Worm (Caenorhabditis elegans) whole organism, mixed stage, embryonic: Measurements from ENCODE around the gene F53G2.13.

Source experiments
- M03D4.4 ChIP-seq: sonication (generic microtip); optimal IDR thresholded peaks from 2 replicates; lab custom pipeline; 2017; ENCODE audit warnings: mild to moderate bottlenecking, missing genetic modification characterization, missing compliant biosample characterization
- bed-3 ChIP-seq: fragments of 200-800 bp; sonication (Bioruptor generic); optimal IDR thresholded peaks from 3 replicates; lab custom pipeline; 2018; ENCODE audit warnings: mild to moderate bottlenecking, missing genetic modification characterization, moderate library complexity, missing compliant biosample characterization
- ceh-39 ChIP-seq: fragments of 150-350 bp; optimal IDR thresholded peaks from 2 replicates; lab custom pipeline; 2014; ENCODE audit warnings: missing biosample characterization, missing genetic modification characterization
- ceh-43 ChIP-seq: fragments of 200-800 bp; sonication (Bioruptor generic); optimal IDR thresholded peaks from 2 replicates; lab custom pipeline; 2018; ENCODE audit warnings: mild to moderate bottlenecking, missing genetic modification characterization, moderate library complexity, missing compliant biosample characterization
- ces-1 ChIP-seq: fragments of 150-350 bp; optimal IDR thresholded peaks from 2 replicates; lab custom pipeline; 2014; ENCODE audit warnings: missing biosample characterization, missing genetic modification reagents, missing genetic modification characterization
- cnd-1 ChIP-seq: fragments of 200-800 bp; sonication (Bioruptor generic); optimal IDR thresholded peaks from 2 replicates; lab custom pipeline; 2018; ENCODE audit warnings: mild to moderate bottlenecking, missing genetic modification characterization, missing compliant biosample characterization
- elt-1 ChIP-seq: sonication (generic microtip); optimal IDR thresholded peaks from 2 replicates; lab custom pipeline; 2017; ENCODE audit warnings: missing genetic modification characterization, mild to moderate bottlenecking, missing compliant biosample characterization, antibody characterized with exemption, moderate library complexity, borderline replicate concordance; ENCODE audit not compliant: insufficient read depth
- elt-3 ChIP-seq: fragments of 150-350 bp; optimal IDR thresholded peaks from 2 replicates; lab custom pipeline; 2014; ENCODE audit warnings: missing biosample characterization, missing genetic modification characterization
- flh-1 ChIP-seq: fragments of 200-800 bp; sonication (Bioruptor generic); optimal IDR thresholded peaks from 2 replicates; lab custom pipeline; 2018; ENCODE audit warnings: mild to moderate bottlenecking, missing genetic modification characterization, moderate library complexity, missing compliant biosample characterization
- ham-2 ChIP-seq: fragments of 200-800 bp; sonication (Bioruptor generic); optimal IDR thresholded peaks from 2 replicates; lab custom pipeline; 2018; ENCODE audit warnings: mild to moderate bottlenecking, missing genetic modification characterization, missing compliant biosample characterization
- hlh-1 ChIP-seq: fragments of 150-350 bp; optimal IDR thresholded peaks from 2 replicates; lab custom pipeline; 2014; ENCODE audit warnings: missing biosample characterization, missing genetic modification reagents, missing genetic modification characterization
- lin-32 ChIP-seq: fragments of 200-800 bp; sonication (Bioruptor generic); optimal IDR thresholded peaks from 2 replicates; lab custom pipeline; 2018; ENCODE audit warnings: mild to moderate bottlenecking, missing genetic modification characterization, missing compliant biosample characterization
- mep-1 ChIP-seq: fragments of 150-350 bp; optimal IDR thresholded peaks from 2 replicates; lab custom pipeline; 2017; ENCODE audit warnings: missing biosample characterization, missing genetic modification reagents, missing genetic modification characterization, inconsistent platforms
- mls-2 ChIP-seq: sonication (generic microtip); optimal IDR thresholded peaks from 2 replicates; lab custom pipeline; 2016; ENCODE audit warnings: mild to moderate bottlenecking, missing genetic modification characterization, moderate library complexity, missing compliant biosample characterization
- nhr-12 ChIP-seq: fragments of 150-350 bp; optimal IDR thresholded peaks from 2 replicates; lab custom pipeline; 2014; ENCODE audit warnings: missing biosample characterization, missing genetic modification characterization
- nhr-2 ChIP-seq: fragments of 150-350 bp; optimal IDR thresholded peaks from 2 replicates; lab custom pipeline; 2014; ENCODE audit warnings: missing biosample characterization, missing genetic modification characterization
- nhr-237 ChIP-seq: fragments of 150-350 bp; optimal IDR thresholded peaks from 2 replicates; lab custom pipeline; 2014; ENCODE audit warnings: missing biosample characterization, missing genetic modification characterization
- nhr-28 ChIP-seq: fragments of 150-350 bp; optimal IDR thresholded peaks from 2 replicates; lab custom pipeline; 2014; ENCODE audit warnings: missing biosample characterization, missing genetic modification characterization
- nhr-76 ChIP-seq: sonication (generic microtip); optimal IDR thresholded peaks from 2 replicates; lab custom pipeline; 2017; ENCODE audit warnings: missing biosample characterization, missing genetic modification characterization
- pha-4 ChIP-seq: fragments of 150-350 bp; optimal IDR thresholded peaks from 2 replicates; lab custom pipeline; 2018; ENCODE audit warnings: missing biosample characterization, missing genetic modification reagents, missing genetic modification characterization
- sem-2 ChIP-seq: fragments of 200-800 bp; sonication (Bioruptor generic); optimal IDR thresholded peaks from 2 replicates; lab custom pipeline; 2018; ENCODE audit warnings: mild to moderate bottlenecking, missing genetic modification characterization, missing compliant biosample characterization
- snpc-4 ChIP-seq: fragments of 150-350 bp; optimal IDR thresholded peaks from 2 replicates; lab custom pipeline; 2014; ENCODE audit warnings: missing biosample characterization, missing genetic modification characterization
- tbx-8 ChIP-seq: fragments of 200-800 bp; sonication (Bioruptor generic); optimal IDR thresholded peaks from 2 replicates; lab custom pipeline; 2018; ENCODE audit warnings: mild to moderate bottlenecking, missing genetic modification characterization, moderate library complexity, missing compliant biosample characterization
- unc-120 ChIP-seq: sonication (generic microtip); optimal IDR thresholded peaks from 2 replicates; lab custom pipeline; 2017; ENCODE audit warnings: missing genetic modification characterization, missing compliant biosample characterization; ENCODE audit not compliant: poor library complexity, severe bottlenecking
- unc-62 ChIP-seq: fragments of 150-350 bp; optimal IDR thresholded peaks from 2 replicates; lab custom pipeline; 2014; ENCODE audit warnings: missing biosample characterization, missing genetic modification reagents, missing genetic modification characterization
- zip-8 ChIP-seq: fragments of 150-350 bp; optimal IDR thresholded peaks from 2 replicates; lab custom pipeline; 2014; ENCODE audit warnings: missing biosample characterization, missing genetic modification characterization

Gene F53G2.13

DNA sequence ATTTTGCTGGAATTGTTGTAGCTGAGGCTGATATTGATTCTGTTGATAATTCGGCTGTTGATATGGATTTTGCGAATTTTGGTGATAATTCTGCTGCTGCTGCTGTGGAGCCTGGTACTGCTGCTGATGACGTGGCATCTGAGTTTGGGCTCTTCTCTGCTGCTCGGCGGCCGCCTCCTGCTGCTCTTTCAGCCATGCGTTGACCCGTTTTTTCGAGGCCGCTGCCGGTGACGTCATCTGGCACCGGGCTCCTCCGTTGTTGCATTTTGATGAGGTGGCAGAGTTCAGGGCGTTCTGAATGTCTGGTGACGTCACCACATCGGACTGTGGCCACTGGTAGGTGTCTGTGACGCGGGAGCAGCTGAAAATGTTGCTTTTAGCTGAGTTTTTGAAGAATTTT lies 26.6 kb upstream of the F53G2.13 start:
- TF ChIP-seq nhr-237 (tag; lab: Kevin White, UChicago): no peak
- peak; percentile 15 for TF ChIP-seq zip-8 (tag; lab: Kevin White, UChicago)
- TF ChIP-seq bed-3: no peak
- no peak for TF ChIP-seq ham-2 (GFP tag; lab: Kevin White, UChicago)
- TF ChIP-seq, all 35 proteins: peak for 1

ce11 chrII:2458881-2459280 lies 24.7 kb upstream of the F53G2.13 start, which contains the start of gene pqn-42:
pqn-42 (minus strand) TSS chrII:2458981.
- no peak for TF ChIP-seq nhr-12 (tag; lab: Kevin White, UChicago)
- no peak for TF ChIP-seq tbx-8 (GFP tag; lab: Kevin White, UChicago)
- TF ChIP-seq, all 35 proteins: peak for 0

DNA sequence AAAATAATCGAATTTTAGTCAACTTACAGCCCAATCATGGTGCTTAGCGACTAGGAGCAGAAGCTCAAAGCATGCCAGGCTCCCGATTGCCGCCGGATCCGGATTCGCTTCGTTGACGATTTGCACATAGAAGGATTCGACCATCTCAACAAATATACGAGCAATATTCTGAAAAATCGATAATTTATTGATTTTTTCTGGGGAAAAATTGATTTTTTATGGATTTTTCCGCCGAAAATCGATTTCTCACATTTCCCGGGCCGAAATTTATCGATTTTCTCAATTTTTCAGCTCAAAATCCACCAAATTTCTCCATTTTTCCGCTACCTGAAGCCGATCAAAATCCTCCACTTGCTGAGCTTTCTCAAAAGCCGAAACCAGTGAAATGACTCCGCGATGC lies 14.7 kb upstream of the F53G2.13 start:
- TF ChIP-seq ces-1 (GFP tag; lab: Kevin White, UChicago): no peak
- TF ChIP-seq nhr-76 (tag; lab: Kevin White, UChicago): no peak
- TF ChIP-seq ham-2 (GFP tag; lab: Kevin White, UChicago): no peak
- no peak for TF ChIP-seq hlh-1 (tag; lab: Kevin White, UChicago)
- no peak for TF ChIP-seq elt-3 (tag; lab: Kevin White, UChicago)
- TF ChIP-seq ceh-39 (tag; lab: Kevin White, UChicago): no peak
- TF ChIP-seq zip-8 (tag; lab: Kevin White, UChicago): no peak
- no peak for TF ChIP-seq nhr-28 (tag; lab: Kevin White, UChicago)
- no peak for TF ChIP-seq M03D4.4
- TF ChIP-seq pha-4: no peak
- no peak for TF ChIP-seq unc-120 (tag; lab: Kevin White, UChicago)

DNA sequence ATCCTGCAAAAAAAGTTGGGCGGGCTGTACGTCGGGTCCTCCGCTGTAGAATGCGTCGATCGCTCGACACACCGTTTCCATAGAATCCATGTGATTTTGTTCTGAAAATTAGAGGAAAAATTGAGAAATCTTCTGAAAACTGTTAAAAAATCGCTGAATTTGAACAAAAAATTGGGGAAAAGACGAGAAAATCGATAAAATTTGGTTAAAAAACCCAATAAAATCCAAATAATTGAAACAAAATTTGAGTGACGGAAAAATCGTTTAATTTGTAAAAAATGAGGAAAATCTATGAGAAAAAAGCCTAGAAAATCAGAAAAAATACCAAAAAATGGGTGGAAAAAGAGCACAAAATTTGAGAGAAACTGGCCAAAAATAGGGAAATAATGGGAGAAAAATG lies 10.3 kb upstream of the F53G2.13 start, which contains the start of gene tsr-1:
Gene tsr-1, minus strand, starts transcription at position 101 of the 400 bp plus-strand sequence.
- TF ChIP-seq mls-2: no peak
- TF ChIP-seq mep-1: no peak
- TF ChIP-seq flh-1 (GFP tag; lab: Kevin White, UChicago): no peak
- TF ChIP-seq ceh-43 (GFP tag; lab: Kevin White, UChicago): no peak
- TF ChIP-seq elt-3 (tag; lab: Kevin White, UChicago): no peak
- no peak for TF ChIP-seq ces-1 (GFP tag; lab: Kevin White, UChicago)
- TF ChIP-seq unc-62 (GFP tag; lab: Kevin White, UChicago): no peak
- TF ChIP-seq hlh-1 (tag; lab: Kevin White, UChicago): no peak
- no peak for TF ChIP-seq nhr-2 (tag; lab: Kevin White, UChicago)
- TF ChIP-seq sem-2 (GFP tag; lab: Kevin White, UChicago): no peak
- TF ChIP-seq lin-32 (GFP tag; lab: Kevin White, UChicago): no peak
- TF ChIP-seq elt-1 (tag; lab: Kevin White, UChicago): no peak
- no peak for TF ChIP-seq nhr-12 (tag; lab: Kevin White, UChicago)
- TF ChIP-seq pha-4: no peak
- TF ChIP-seq bed-3: no peak
- no peak for TF ChIP-seq cnd-1
- TF ChIP-seq nhr-76 (tag; lab: Kevin White, UChicago): no peak
- no peak for TF ChIP-seq snpc-4 (tag; lab: Kevin White, UChicago)
- TF ChIP-seq, all 35 proteins: peak for 0

DNA sequence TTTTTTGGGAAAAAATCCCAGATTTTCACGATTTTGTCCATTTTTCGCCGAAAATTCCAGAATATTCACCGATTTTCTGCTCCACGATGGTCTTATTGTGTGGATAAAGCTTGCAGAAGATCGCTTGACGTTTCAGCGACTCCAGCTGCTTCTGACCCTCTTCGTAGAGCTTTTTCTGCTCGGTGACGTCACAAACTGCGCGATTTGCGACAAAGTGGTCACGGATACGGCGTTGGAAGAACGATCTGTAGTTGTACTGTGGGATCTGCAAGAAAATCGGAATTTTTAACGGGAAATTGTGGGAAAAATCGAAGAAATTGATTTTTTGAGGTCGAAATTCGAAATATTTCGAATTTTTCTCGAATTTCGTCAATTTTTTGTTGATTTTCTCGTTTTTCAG lies 5.1 kb upstream of the F53G2.13 start, which contains the start of gene mnat-1:
Gene mnat-1, minus strand, starts transcription at position 101 of the 400 bp plus-strand sequence.
- TF ChIP-seq sem-2 (GFP tag; lab: Kevin White, UChicago): no peak

DNA sequence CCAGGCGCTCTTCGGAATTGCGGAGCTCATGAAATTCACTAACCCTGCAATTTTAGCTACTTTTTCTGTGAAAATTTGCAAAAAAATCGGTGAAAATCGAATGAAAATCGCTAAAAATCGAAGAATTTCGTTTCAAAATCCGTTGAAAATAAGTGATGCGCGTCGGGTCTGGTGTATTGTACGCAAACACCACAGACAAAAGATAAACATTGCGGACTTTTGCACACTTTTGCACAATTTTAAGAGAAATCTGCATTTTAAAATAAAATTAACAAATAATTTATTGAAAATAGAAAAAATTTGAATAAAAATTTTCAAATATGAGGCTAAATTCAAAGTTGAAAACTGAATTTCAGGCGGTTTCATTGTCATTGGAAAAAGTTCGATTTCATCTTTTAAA lies 4.6 kb upstream of the F53G2.13 start, which contains the start of gene F53G2.12:
Gene F53G2.12, minus strand, starts transcription at position 44 of the 400 bp plus-strand sequence.
- TF ChIP-seq zip-8 (tag; lab: Kevin White, UChicago) (no peak), ces-1 (GFP tag; lab: Kevin White, UChicago) (peak; percentile 38)

ce11 chrII:2480099-2480498 lies 3.5 kb upstream of the F53G2.13 start, which contains the start of gene F53G2.3:
F53G2.3 (plus strand) TSS chrII:2480399.
- TF ChIP-seq snpc-4 (tag; lab: Kevin White, UChicago): no peak
- TF ChIP-seq nhr-2 (tag; lab: Kevin White, UChicago): no peak
- no peak for TF ChIP-seq bed-3
- no peak for TF ChIP-seq ceh-43 (GFP tag; lab: Kevin White, UChicago)
- no peak for TF ChIP-seq lin-32 (GFP tag; lab: Kevin White, UChicago)
- no peak for TF ChIP-seq flh-1 (GFP tag; lab: Kevin White, UChicago)
- no peak for TF ChIP-seq ceh-39 (tag; lab: Kevin White, UChicago)
- TF ChIP-seq M03D4.4: no peak
- TF ChIP-seq nhr-76 (tag; lab: Kevin White, UChicago): no peak
- no peak for TF ChIP-seq pha-4
- TF ChIP-seq nhr-12 (tag; lab: Kevin White, UChicago): no peak
- no peak for TF ChIP-seq mls-2
- no peak for TF ChIP-seq ham-2 (GFP tag; lab: Kevin White, UChicago)
- TF ChIP-seq sem-2 (GFP tag; lab: Kevin White, UChicago): no peak
